Worm (Caenorhabditis elegans) whole organism, young adult: Measurements from ENCODE around the gene atfs-1.
A peak's percentile ranks its signal among the peaks of the same experiment; 100 is the strongest.

Experiments
- B0035.1 ChIP-seq: sonication (generic microtip); optimal IDR thresholded peaks from 2 replicates; lab custom pipeline; 2016; ENCODE audit warnings: missing genetic modification characterization, mild to moderate bottlenecking, missing compliant biosample characterization, missing genotype, missing genetic modification reagents
- B0336.3 ChIP-seq: fragments of 200-800 bp; sonication (Bioruptor generic); IDR thresholded peaks from 2 replicates; pipeline ENCODE4 v1.3.6; 2022; ENCODE audit warnings: missing genetic modification characterization, missing compliant biosample characterization
- D2030.7 ChIP-seq: fragments of 200-800 bp; sonication (Bioruptor generic); IDR thresholded peaks from 2 replicates; pipeline ENCODE4 v1.3.6; 2022; ENCODE audit warnings: missing genetic modification reagents, missing genetic modification characterization, missing compliant biosample characterization
- F10E7.11 ChIP-seq: sonication (generic microtip); optimal IDR thresholded peaks from 2 replicates; lab custom pipeline; 2017; ENCODE audit warnings: mild to moderate bottlenecking, missing genetic modification characterization, moderate library complexity, missing compliant biosample characterization
- F22D6.2 ChIP-seq: sonication (generic microtip); optimal IDR thresholded peaks from 2 replicates; lab custom pipeline; 2016; ENCODE audit warnings: mild to moderate bottlenecking, missing genetic modification characterization, missing compliant biosample characterization
- F37B4.10 ChIP-seq: fragments of 200-800 bp; sonication (Bioruptor generic); IDR thresholded peaks from 2 replicates; pipeline ENCODE4 v1.3.6; 2022; ENCODE audit warnings: missing genetic modification characterization, missing compliant biosample characterization
- F39B2.1 ChIP-seq: fragments of 200-800 bp; sonication (Bioruptor generic); IDR thresholded peaks from 2 replicates; pipeline ENCODE4 v1.3.6; 2022; ENCODE audit warnings: missing genetic modification reagents, missing genetic modification characterization, missing compliant biosample characterization
- F52B5.7 ChIP-seq: sonication (generic microtip); optimal IDR thresholded peaks from 2 replicates; lab custom pipeline; 2016; ENCODE audit warnings: mild to moderate bottlenecking, missing genetic modification characterization, missing compliant biosample characterization
- K12H6.12 ChIP-seq: fragments of 200-800 bp; sonication (Bioruptor generic); optimal IDR thresholded peaks from 2 replicates; lab custom pipeline; 2018; ENCODE audit warnings: mild to moderate bottlenecking, missing genetic modification characterization, missing compliant biosample characterization
- Y53G8AR.9 ChIP-seq: fragments of 200-800 bp; sonication (Bioruptor generic); conservative IDR thresholded peaks from 2 replicates; pipeline ENCODE4 v1.3.6; 2022; ENCODE audit warnings: missing genetic modification reagents, missing genetic modification characterization, missing compliant biosample characterization
- Y67H2A.10 ChIP-seq: fragments of 200-800 bp; sonication (Bioruptor generic); conservative IDR thresholded peaks from 2 replicates; pipeline ENCODE4 v1.3.6; 2022; ENCODE audit warnings: missing genetic modification reagents, missing genetic modification characterization, missing compliant biosample characterization
- Y79H2A.3 ChIP-seq: fragments of 200-800 bp; sonication (Bioruptor generic); conservative IDR thresholded peaks from 2 replicates; pipeline ENCODE4 v1.3.6; 2022; ENCODE audit warnings: missing genetic modification reagents, missing genetic modification characterization, missing compliant biosample characterization
- ama-1 ChIP-seq, 3 experiments: fragments of 150-350 bp in 1 of 3; sonication (generic microtip) in 2 of 3; optimal IDR thresholded peaks; 2 replicates each; lab custom pipeline; 2014 to 2018; ENCODE audit warnings: missing biosample characterization in 2 of 3, missing genetic modification characterization in 2 of 3, missing genetic modification reagents in 2 of 3
- aptf-3 ChIP-seq: fragments of 200-800 bp; sonication (Bioruptor generic); IDR thresholded peaks from 2 replicates; pipeline ENCODE4 v1.3.6; 2022; ENCODE audit warnings: missing genetic modification characterization, missing compliant biosample characterization
- atf-7 ChIP-seq: sonication (generic microtip); optimal IDR thresholded peaks from 2 replicates; lab custom pipeline; 2017; ENCODE audit warnings: mild to moderate bottlenecking, missing genetic modification characterization, missing compliant biosample characterization
- attf-5 ChIP-seq: fragments of 200-800 bp; sonication (Bioruptor generic); optimal IDR thresholded peaks from 2 replicates; lab custom pipeline; 2018; ENCODE audit warnings: mild to moderate bottlenecking, missing genetic modification characterization, missing compliant biosample characterization
- attf-6 ChIP-seq: fragments of 200-800 bp; sonication (Bioruptor generic); IDR thresholded peaks from 2 replicates; pipeline ENCODE4 v1.3.6; 2022; ENCODE audit warnings: missing genetic modification reagents, missing genetic modification characterization, missing compliant biosample characterization
- bed-1 ChIP-seq: fragments of 200-800 bp; sonication (Bioruptor generic); IDR thresholded peaks from 2 replicates; pipeline ENCODE4 v1.3.6; 2022; ENCODE audit warnings: missing genetic modification reagents, missing genetic modification characterization, missing compliant biosample characterization
- ccch-3 ChIP-seq: fragments of 200-800 bp; sonication (Bioruptor generic); optimal IDR thresholded peaks from 2 replicates; lab custom pipeline; 2018; ENCODE audit warnings: mild to moderate bottlenecking, missing genetic modification characterization, missing compliant biosample characterization
- cebp-1 ChIP-seq, 2 experiments: fragments of 200-800 bp in 1 of 2; sonication (Bioruptor generic) in 1 of 2; sonication (generic microtip) in 1 of 2; IDR thresholded peaks in 1 of 2; optimal IDR thresholded peaks in 1 of 2; 2 replicates each; pipeline versions ENCODE4 v1.3.6 to Lab custom; 2017 to 2022; ENCODE audit warnings: missing compliant biosample characterization in 2 of 2, missing genetic modification characterization in 2 of 2, mild to moderate bottlenecking in 1 of 2, missing genetic modification reagents in 1 of 2, moderate library complexity in 1 of 2
- ceh-40 ChIP-seq: fragments of 200-800 bp; sonication (Bioruptor generic); IDR thresholded peaks from 2 replicates; pipeline ENCODE4 v1.3.6; 2022; ENCODE audit warnings: missing genetic modification characterization, missing compliant biosample characterization
- dox-1 ChIP-seq: fragments of 200-800 bp; sonication (Bioruptor generic); IDR thresholded peaks from 2 replicates; pipeline ENCODE4 v1.3.6; 2022; ENCODE audit warnings: missing genetic modification reagents, missing genetic modification characterization, missing compliant biosample characterization
- egrh-3 ChIP-seq: fragments of 200-800 bp; sonication (Bioruptor generic); IDR thresholded peaks from 2 replicates; pipeline ENCODE4 v1.3.6; 2022; ENCODE audit warnings: missing genetic modification reagents, missing genetic modification characterization, missing compliant biosample characterization
- him-1 ChIP-seq: sonication (generic microtip); optimal IDR thresholded peaks from 2 replicates; lab custom pipeline; 2016; ENCODE audit warnings: missing genotype, missing genetic modification reagents, missing genetic modification characterization, missing compliant biosample characterization
- hsf-1 ChIP-seq: fragments of 200-800 bp; sonication (Bioruptor generic); IDR thresholded peaks from 2 replicates; pipeline ENCODE4 v1.3.6; 2022; ENCODE audit warnings: missing genetic modification reagents, missing genetic modification characterization, missing compliant biosample characterization
- lag-1 ChIP-seq: fragments of 200-800 bp; sonication (Bioruptor generic); IDR thresholded peaks from 2 replicates; pipeline ENCODE4 v1.3.6; 2022; ENCODE audit warnings: missing genetic modification reagents, missing genetic modification characterization, missing compliant biosample characterization
- lin-54 ChIP-seq: fragments of 200-800 bp; sonication (Bioruptor generic); optimal IDR thresholded peaks from 2 replicates; lab custom pipeline; 2018; ENCODE audit warnings: mild to moderate bottlenecking, missing genetic modification characterization, missing compliant biosample characterization
- lir-1 ChIP-seq: fragments of 200-800 bp; sonication (Bioruptor generic); conservative IDR thresholded peaks from 2 replicates; pipeline ENCODE4 v1.3.6; 2022; ENCODE audit warnings: missing genetic modification reagents, missing genetic modification characterization, missing compliant biosample characterization
- madf-6 ChIP-seq: fragments of 200-800 bp; sonication (Bioruptor generic); IDR thresholded peaks from 2 replicates; pipeline ENCODE4 v1.3.6; 2022; ENCODE audit warnings: missing genetic modification reagents, missing genetic modification characterization, missing compliant biosample characterization
- mxl-1 ChIP-seq: sonication (generic microtip); optimal IDR thresholded peaks from 2 replicates; lab custom pipeline; 2016; ENCODE audit warnings: missing genetic modification characterization, missing compliant biosample characterization
- nfya-1 ChIP-seq: sonication (generic microtip); optimal IDR thresholded peaks from 2 replicates; lab custom pipeline; 2017; ENCODE audit warnings: antibody characterized with exemption, missing compliant biosample characterization, missing genetic modification characterization, borderline replicate concordance; ENCODE audit not compliant: insufficient read depth
- nhr-80 ChIP-seq: sonication (generic microtip); optimal IDR thresholded peaks from 2 replicates; lab custom pipeline; 2016; ENCODE audit warnings: missing genetic modification characterization, missing compliant biosample characterization
- nhr-90 ChIP-seq: sonication (generic microtip); optimal IDR thresholded peaks from 2 replicates; lab custom pipeline; 2016; ENCODE audit warnings: missing genotype, mild to moderate bottlenecking, missing genetic modification characterization, missing compliant biosample characterization
- pbrm-1 ChIP-seq: fragments of 200-800 bp; sonication (Bioruptor generic); IDR thresholded peaks from 2 replicates; pipeline ENCODE4 v1.3.6; 2022; ENCODE audit warnings: missing genetic modification reagents, missing genetic modification characterization, missing compliant biosample characterization
- pha-4 ChIP-seq: fragments of 150-350 bp; sonication (generic microtip); optimal IDR thresholded peaks from 2 replicates; lab custom pipeline; 2014; ENCODE audit warnings: missing biosample characterization, missing genetic modification reagents, missing genetic modification characterization
- repo-1 ChIP-seq: sonication (generic microtip); optimal IDR thresholded peaks from 2 replicates; lab custom pipeline; 2017; ENCODE audit warnings: mild to moderate bottlenecking, missing genetic modification characterization, missing compliant biosample characterization
- rpc-1 ChIP-seq, 2 experiments: fragments of 150-350 bp in 1 of 2; sonication (generic microtip) in 1 of 2; optimal IDR thresholded peaks; 2 replicates each; lab custom pipeline; 2014 to 2018; ENCODE audit warnings: missing biosample characterization in 1 of 2, missing genetic modification characterization in 1 of 2, missing genetic modification reagents in 1 of 2, missing genotype in 1 of 2
- snpc-3.4 ChIP-seq: sonication (generic microtip); optimal IDR thresholded peaks from 2 replicates; lab custom pipeline; 2017; ENCODE audit warnings: missing genetic modification characterization, mild to moderate bottlenecking, missing compliant biosample characterization, antibody characterized with exemption, moderate library complexity, missing genotype, missing genetic modification reagents
- tlf-1 ChIP-seq: fragments of 200-800 bp; sonication (Bioruptor generic); optimal IDR thresholded peaks from 2 replicates; lab custom pipeline; 2018; ENCODE audit warnings: mild to moderate bottlenecking, missing genetic modification characterization, missing compliant biosample characterization
- unc-130 ChIP-seq: sonication (generic microtip); optimal IDR thresholded peaks from 2 replicates; lab custom pipeline; 2016; ENCODE audit warnings: missing genetic modification reagents, missing genetic modification characterization, missing compliant biosample characterization
- unc-62 ChIP-seq: fragments of 150-350 bp; optimal IDR thresholded peaks from 2 replicates; lab custom pipeline; 2014; ENCODE audit warnings: missing biosample characterization, missing genetic modification reagents, missing genetic modification characterization
- xnd-1 ChIP-seq: sonication (generic microtip); optimal IDR thresholded peaks from 2 replicates; lab custom pipeline; 2016; ENCODE audit warnings: missing genotype, missing genetic modification reagents, missing genetic modification characterization, missing compliant biosample characterization
- zfh-2 ChIP-seq: fragments of 200-800 bp; sonication (Bioruptor generic); conservative IDR thresholded peaks from 2 replicates; pipeline ENCODE4 v1.3.6; 2022; ENCODE audit warnings: missing genetic modification reagents, missing genetic modification characterization, missing compliant biosample characterization
- ztf-26 ChIP-seq: sonication (generic microtip); optimal IDR thresholded peaks from 2 replicates; lab custom pipeline; 2017; ENCODE audit warnings: missing genetic modification characterization, missing compliant biosample characterization
- ztf-28 ChIP-seq: fragments of 200-800 bp; sonication (Bioruptor generic); IDR thresholded peaks from 2 replicates; pipeline ENCODE4 v1.3.6; 2022; ENCODE audit warnings: missing genetic modification reagents, missing genetic modification characterization, missing compliant biosample characterization

The atfs-1 gene

ce11 chrV:14192870-14193269 lies 593 bp upstream of the atfs-1 start (continued):
- TF ChIP-seq lin-54 (GFP tag; lab: Kevin White, UChicago), result peak; percentile 38
- no peak for TF ChIP-seq bed-1 (GFP tag; lab: Robert Waterston, UW)
- TF ChIP-seq Y53G8AR.9 (GFP tag; lab: Robert Waterston, UW), result 0 out of 2 replicates have a peak, but pooled peaks have one; percentile 17
- TF ChIP-seq atf-7 (tag; lab: Kevin White, UChicago), result no peak
- no peak for TF ChIP-seq nhr-80 (tag; lab: Kevin White, UChicago)
- TF ChIP-seq dox-1 (GFP tag; lab: Robert Waterston, UW), result no peak
- TF ChIP-seq snpc-3.4, result peak; percentile 21
- no peak for TF ChIP-seq attf-6 (GFP tag; lab: Robert Waterston, UW)
- peak; percentile 72 for TF ChIP-seq D2030.7 (GFP tag; lab: Robert Waterston, UW)
- TF ChIP-seq aptf-3 (GFP tag; lab: Robert Waterston, UW), result no peak
- no peak for TF ChIP-seq F52B5.7 (tag; lab: Kevin White, UChicago)
- no peak for TF ChIP-seq repo-1
- TF ChIP-seq nfya-1, result no peak
- TF ChIP-seq F10E7.11 (tag; lab: Kevin White, UChicago), result no peak
- TF ChIP-seq xnd-1 (tag; lab: Kevin White, UChicago), result peak; percentile 93
- no peak for TF ChIP-seq tlf-1 (GFP tag; lab: Kevin White, UChicago)
- TF ChIP-seq F22D6.2 (tag; lab: Kevin White, UChicago), result no peak
- no peak for TF ChIP-seq pha-4 (tag; lab: Kevin White, UChicago)
- no peak for TF ChIP-seq unc-62
- no peak for TF ChIP-seq lir-1 (GFP tag; lab: Robert Waterston, UW)
- TF ChIP-seq rpc-1 (optimal IDR thresholded peaks at IDR 0.05; lab: Kevin White, UChicago), result no peak
- TF ChIP-seq rpc-1 (tag; optimal IDR thresholded peaks at IDR 0.05; lab: Kevin White, UChicago), result no peak
- no peak for TF ChIP-seq cebp-1 (GFP tag; IDR thresholded peaks at IDR 0.05; lab: Robert Waterston, UW)
- TF ChIP-seq cebp-1 (tag; optimal IDR thresholded peaks at IDR 0.05; lab: Kevin White, UChicago), result no peak
- TF ChIP-seq ztf-28 (GFP tag; lab: Robert Waterston, UW), result no peak
- no peak for TF ChIP-seq mxl-1 (tag; lab: Kevin White, UChicago)
- no peak for TF ChIP-seq ceh-40 (GFP tag; lab: Robert Waterston, UW)
- TF ChIP-seq pbrm-1, result no peak
- peak; percentile 69 for TF ChIP-seq him-1 (tag; lab: Kevin White, UChicago)
- TF ChIP-seq, all 124 proteins: peak for 18

ce11 chrV:14194514-14194913 lies 1.1 kb downstream of the atfs-1 start:
- no peak for TF ChIP-seq attf-5 (GFP tag; lab: Kevin White, UChicago)
- TF ChIP-seq F10E7.11 (tag; lab: Kevin White, UChicago), result no peak
- no peak for TF ChIP-seq nhr-90
- TF ChIP-seq F52B5.7 (tag; lab: Kevin White, UChicago), result no peak
- no peak for TF ChIP-seq attf-6 (GFP tag; lab: Robert Waterston, UW)
- TF ChIP-seq B0035.1 (tag; lab: Kevin White, UChicago), result no peak
- TF ChIP-seq Y67H2A.10 (GFP tag; lab: Robert Waterston, UW), result no peak
- no peak for TF ChIP-seq egrh-3 (GFP tag; lab: Robert Waterston, UW)
- TF ChIP-seq zfh-2, result peak; percentile 57
- TF ChIP-seq aptf-3 (GFP tag; lab: Robert Waterston, UW), result no peak
- 0 out of 2 replicates have a peak, but pooled peaks have one; percentile 20 for TF ChIP-seq dox-1 (GFP tag; lab: Robert Waterston, UW)
- TF ChIP-seq Y79H2A.3 (GFP tag; lab: Robert Waterston, UW), result no peak
- no peak for TF ChIP-seq hsf-1 (GFP tag; lab: Robert Waterston, UW)
- no peak for TF ChIP-seq F22D6.2 (tag; lab: Kevin White, UChicago)
- TF ChIP-seq F37B4.10 (GFP tag; lab: Robert Waterston, UW), result no peak
- peak; percentile 4 for TF ChIP-seq ama-1 (optimal IDR thresholded peaks at IDR 0.05; lab: Kevin White, UChicago)
- no peak for TF ChIP-seq ama-1 (GFP tag; optimal IDR thresholded peaks at IDR 0.05; lab: Kevin White, UChicago)
- TF ChIP-seq F39B2.1, result no peak
- no peak for TF ChIP-seq ccch-3
- no peak for TF ChIP-seq madf-6 (GFP tag; lab: Robert Waterston, UW)
- peak; percentile 23; the same call in 1 of the 2 replicates for TF ChIP-seq B0336.3
- TF ChIP-seq xnd-1 (tag; lab: Kevin White, UChicago), result no peak
- no peak for TF ChIP-seq ztf-26
- no peak for TF ChIP-seq unc-130 (GFP tag; lab: Kevin White, UChicago)
- TF ChIP-seq lag-1 (GFP tag; lab: Robert Waterston, UW), result no peak
- no peak for TF ChIP-seq him-1 (tag; lab: Kevin White, UChicago)
- no peak for TF ChIP-seq K12H6.12 (tag; lab: Kevin White, UChicago)
